Fruit fly (Drosophila melanogaster) whole organism, embryonic: ENCODE measurements around the gene CG2685.

ENCODE experiments used
- CG10654 ChIP-seq: fragments of 200-800 bp; sonication (Bioruptor generic); optimal IDR thresholded peaks from 2 replicates; lab custom pipeline; 2016; ENCODE audit warnings: missing biosample characterization, missing genetic modification characterization
- CG7357 ChIP-seq: fragments of 200-800 bp; sonication (Bioruptor generic); IDR thresholded peaks from 3 replicates; pipeline ENCODE4 v1.3.6; 2022; ENCODE audit warnings: missing biosample characterization, missing genetic modification characterization
- Gug ChIP-seq: fragments of 200-800 bp; sonication (Bioruptor generic); IDR thresholded peaks from 4 replicates; pipeline ENCODE4 v1.3.6; 2022; ENCODE audit warnings: missing biosample characterization, missing genetic modification characterization
- Lpt ChIP-seq: fragments of >200 bp; optimal IDR thresholded peaks from 2 replicates; lab custom pipeline; 2018; ENCODE audit warnings: missing biosample characterization, missing genetic modification characterization
- Sin3A ChIP-seq: fragments of >200 bp; optimal IDR thresholded peaks from 2 replicates; lab custom pipeline; 2018
- gce ChIP-seq: fragments of 200-800 bp; sonication (Bioruptor generic); IDR thresholded peaks from 3 replicates; pipeline ENCODE4 v1.3.6; 2022; ENCODE audit warnings: missing biosample characterization, missing genetic modification characterization
- wek ChIP-seq: fragments of 200-800 bp; sonication (Bioruptor generic); optimal IDR thresholded peaks from 3 replicates; lab custom pipeline; 2018; ENCODE audit warnings: missing biosample characterization, mild to moderate bottlenecking, missing genetic modification characterization, moderate library complexity

- TF ChIP-seq CG7357 (GFP tag; lab: Robert Waterston, UW) = no peak
- TF ChIP-seq CG10654 (GFP tag; lab: Kevin White, UChicago) = no peak
- TF ChIP-seq Sin3A = no peak
- no peak for TF ChIP-seq gce
- TF ChIP-seq Gug = no peak
- no peak for TF ChIP-seq wek (GFP tag; lab: Kevin White, UChicago)
- no peak for TF ChIP-seq Lpt (GFP tag; lab: Kevin White, UChicago)
These were observed 6.2 kb downstream of the CG2685 start, which contains the start of gene CG2680 for dm6 chrX:2707377-2708090.
